Worm (Caenorhabditis elegans): ENCODE data around the gene elo-5.

Gene elo-5

ce11 chrIV:5334518-5334917 is 42.4 kb downstream of the elo-5 start (continued):
- TF ChIP-seq hlh-17 (GFP tag; optimal IDR thresholded peaks at IDR 0.05; ENCODE audit: borderline replicate concordance) (no peak), efl-3 (GFP tag; optimal IDR thresholded peaks at IDR 0.05) (no peak), swsn-7 (tag; optimal IDR thresholded peaks at IDR 0.05) (peak; percentile 59), fkh-4 (tag; optimal IDR thresholded peaks at IDR 0.05; ENCODE audit: borderline replicate concordance) (no peak), alr-1 (tag; optimal IDR thresholded peaks at IDR 0.05; ENCODE audit: borderline replicate concordance) (no peak), C04F5.9 (tag; optimal IDR thresholded peaks at IDR 0.05) (no peak), lin-14 (GFP tag; optimal IDR thresholded peaks at IDR 0.05) (peak; percentile 75), fkh-10 (GFP tag; optimal IDR thresholded peaks at IDR 0.05) (peak; percentile 55), vab-15 (tag; optimal IDR thresholded peaks at IDR 0.05) (peak; percentile 13), jun-1 (tag; optimal IDR thresholded peaks at IDR 0.05) (peak; percentile 14), ama-1 (optimal IDR thresholded peaks at IDR 0.05) (no peak), lir-3 (tag; optimal IDR thresholded peaks at IDR 0.05; ENCODE audit: poor library complexity) (no peak), efl-1 (optimal IDR thresholded peaks at IDR 0.05) (peak; percentile 43 to 63), efl-1 (GFP tag; optimal IDR thresholded peaks at IDR 0.05 in 1 of 2) (peak; percentile 49 to 95), nhr-47 (tag; optimal IDR thresholded peaks at IDR 0.05) (peak; percentile 79), aha-1 (tag; optimal IDR thresholded peaks at IDR 0.05) (no peak), ceh-82 (tag; optimal IDR thresholded peaks at IDR 0.05) (peak; percentile 31 to 69 (median 57)), mdl-1 (tag; optimal IDR thresholded peaks at IDR 0.05) (peak in 1 of 2 experiments; percentile 51), ztf-4 (tag; optimal IDR thresholded peaks at IDR 0.05) (no peak), hlh-4 (tag; optimal IDR thresholded peaks at IDR 0.05) (no peak), egl-13 (tag; optimal IDR thresholded peaks at IDR 0.05) (no peak), lin-15B (tag; optimal IDR thresholded peaks at IDR 0.05) (no peak), mep-1 (tag; optimal IDR thresholded peaks at IDR 0.05) (peak; percentile 50), isw-1 (GFP tag; IDR thresholded peaks at IDR 0.05) (peak; percentile 36), mab-9 (GFP tag; IDR thresholded peaks at IDR 0.05) (no peak), pax-3 (tag; optimal IDR thresholded peaks at IDR 0.05) (peak; percentile 29), egl-27 (tag; optimal IDR thresholded peaks at IDR 0.05) (no peak), blmp-1 (tag; optimal IDR thresholded peaks at IDR 0.05) (peak; percentile 23), skn-1 (tag; optimal IDR thresholded peaks at IDR 0.05) (peak; percentile 33), dpl-1 (GFP tag; optimal IDR thresholded peaks at IDR 0.05) (peak; percentile 9 to 52 (median 38))

- TF ChIP-seq zag-1 (tag; optimal IDR thresholded peaks at IDR 0.05) (no peak), lin-15B (tag; optimal IDR thresholded peaks at IDR 0.05) (no peak), nhr-20 (tag; optimal IDR thresholded peaks at IDR 0.05) (peak; percentile 8), nhr-85 (tag) (peak; percentile 55), vab-15 (tag; optimal IDR thresholded peaks at IDR 0.05) (no peak), ceh-8 (GFP tag; optimal IDR thresholded peaks at IDR 0.05) (no peak), pqm-1 (tag; optimal IDR thresholded peaks at IDR 0.05) (no peak), elt-3 (tag; optimal IDR thresholded peaks at IDR 0.05) (peak in 2 of 6 experiments; percentile 65 to 78), blmp-1 (tag; optimal IDR thresholded peaks at IDR 0.05) (peak; percentile 76), lin-35 (GFP tag; optimal IDR thresholded peaks at IDR 0.05) (peak in 1 of 2 experiments; percentile 38)
These were observed 43.4 kb downstream of the elo-5 start for ce11 chrIV:5333484-5333883.

- peak in 1 of 6 experiments; percentile 39 for TF ChIP-seq elt-3 (tag; optimal IDR thresholded peaks at IDR 0.05)
- no peak for TF ChIP-seq nhr-12 (tag; optimal IDR thresholded peaks at IDR 0.05)
These were observed 44.7 kb downstream of the elo-5 start, which contains the start of gene Y4C6B.3 for ce11 chrIV:5332178-5332577. Y4C6B.3 (plus strand) TSS chrIV:5332478.

- TF ChIP-seq snpc-4 (tag; optimal IDR thresholded peaks at IDR 0.05) (no peak), Y116A8C.19 (tag; optimal IDR thresholded peaks at IDR 0.05; ENCODE audit: borderline replicate concordance) (no peak), nhr-85 (tag) (no peak), lsy-2 (tag; optimal IDR thresholded peaks at IDR 0.05) (no peak), tlp-1 (tag; optimal IDR thresholded peaks at IDR 0.05) (no peak), ceh-8 (GFP tag; optimal IDR thresholded peaks at IDR 0.05) (no peak), unc-98 (GFP tag; IDR thresholded peaks at IDR 0.05) (no peak)
These were observed 50.8 kb downstream of the elo-5 start, which contains the start of gene Y4C6B.4 for ce11 chrIV:5326144-5326543. Y4C6B.4 (plus strand) TSS chrIV:5326444.
